Worm (Caenorhabditis elegans): ENCODE results near the gene irld-45.

Gene irld-45

DNA sequence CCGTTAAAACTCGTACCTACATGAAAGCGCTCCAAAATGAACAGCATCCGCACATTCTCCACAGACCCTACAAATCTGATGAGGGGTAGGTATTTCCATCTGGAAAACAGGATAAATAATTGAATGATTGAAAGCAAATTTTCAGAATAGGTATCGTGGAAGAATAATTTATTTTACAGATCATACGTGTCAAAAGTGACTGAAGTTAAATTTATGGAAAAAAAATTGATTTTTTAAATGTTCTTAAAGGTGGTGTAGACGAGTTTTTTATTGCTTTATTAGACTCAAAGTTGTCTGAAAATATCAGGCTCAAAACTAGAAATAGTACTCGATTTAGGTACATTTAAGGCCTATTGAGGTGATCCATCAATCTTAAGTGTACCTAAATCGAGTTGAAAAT lies 21.4 kb upstream of the irld-45 start, which contains the start of gene nhr-237:
Gene nhr-237 (minus strand): TSS at position 101 of the 400 bp plus-strand sequence.
- TF ChIP-seq nhr-179 (tag; optimal IDR thresholded peaks at IDR 0.05): no peak
- no peak for TF ChIP-seq Y67H2A.10 (GFP tag; conservative IDR thresholded peaks at IDR 0.05)
- TF ChIP-seq nhr-80 (tag; optimal IDR thresholded peaks at IDR 0.05): no peak
- TF ChIP-seq lir-1 (GFP tag; conservative IDR thresholded peaks at IDR 0.05): no peak
- no peak for TF ChIP-seq hlh-26 (GFP tag; conservative IDR thresholded peaks at IDR 0.05)
- TF ChIP-seq Y56A3A.18 (GFP tag; IDR thresholded peaks at IDR 0.05): no peak
- no peak for TF ChIP-seq tbp1 (GFP tag; optimal IDR thresholded peaks at IDR 0.05)
- no peak for TF ChIP-seq mcd-1 (GFP tag; IDR thresholded peaks at IDR 0.05)
- no peak for TF ChIP-seq ceh-91 (GFP tag; IDR thresholded peaks at IDR 0.05)
- TF ChIP-seq pha-4 (tag; optimal IDR thresholded peaks at IDR 0.05): no peak

DNA sequence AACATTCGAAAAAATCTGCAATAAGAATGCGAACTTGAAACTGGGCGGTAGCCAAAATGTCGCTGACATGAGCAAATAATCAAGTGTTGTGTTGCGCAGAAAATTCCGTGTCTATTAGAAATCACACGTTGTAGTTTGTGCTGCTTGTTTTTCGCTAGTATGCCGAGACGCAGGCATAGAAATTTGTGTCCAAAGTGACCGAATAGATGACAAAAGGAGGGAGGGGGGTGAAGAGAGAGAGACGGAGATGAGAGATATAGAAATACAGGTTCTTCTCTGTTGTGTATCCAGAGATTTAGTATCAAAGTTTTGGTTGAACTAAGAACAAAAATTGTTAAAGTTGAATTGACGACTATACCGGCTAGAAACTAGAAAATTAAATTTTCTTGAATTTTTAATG lies 20.8 kb upstream of the irld-45 start:
- 0 out of 2 replicates have a peak, but pooled peaks have one; percentile 25 for TF ChIP-seq Y53G8AR.9 (GFP tag; conservative IDR thresholded peaks at IDR 0.05)
- TF ChIP-seq cebp-2 (GFP tag; IDR thresholded peaks at IDR 0.05): no peak
- peak; percentile 40; the same call in 1 of the 2 replicates for TF ChIP-seq lin-26 (GFP tag; IDR thresholded peaks at IDR 0.05)
- TF ChIP-seq lin-40 (tag; optimal IDR thresholded peaks at IDR 0.05): peak; percentile 22

DNA sequence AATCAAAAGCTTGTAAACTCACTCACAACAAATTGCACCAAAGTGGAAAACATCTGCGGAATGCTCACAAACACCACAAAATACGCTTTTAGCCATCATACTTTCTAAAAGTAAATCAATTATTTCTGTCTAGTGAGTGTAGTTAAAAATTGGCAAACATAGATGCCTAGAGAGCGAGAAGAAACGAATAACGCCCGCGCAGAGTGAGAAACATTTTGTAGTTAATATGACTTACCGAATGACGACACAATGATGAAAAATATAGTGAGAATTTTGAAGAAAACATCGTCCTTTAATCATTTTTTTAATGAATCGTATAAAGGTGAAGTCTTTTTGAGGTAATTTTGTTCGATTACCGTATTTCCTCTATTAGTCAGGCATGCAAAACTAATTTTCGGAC lies 18.8 kb upstream of the irld-45 start, which contains the start of gene nhr-238:
Gene nhr-238 (minus strand): TSS at position 104 of the 400 bp plus-strand sequence.
- no peak for TF ChIP-seq cebp-1 (GFP tag; IDR thresholded peaks at IDR 0.05)
- TF ChIP-seq cebp-1 (tag; optimal IDR thresholded peaks at IDR 0.05): no peak
- TF ChIP-seq repo-1 (tag; optimal IDR thresholded peaks at IDR 0.05): no peak
- no peak for TF ChIP-seq sea-2 (GFP tag; IDR thresholded peaks at IDR 0.05)

DNA sequence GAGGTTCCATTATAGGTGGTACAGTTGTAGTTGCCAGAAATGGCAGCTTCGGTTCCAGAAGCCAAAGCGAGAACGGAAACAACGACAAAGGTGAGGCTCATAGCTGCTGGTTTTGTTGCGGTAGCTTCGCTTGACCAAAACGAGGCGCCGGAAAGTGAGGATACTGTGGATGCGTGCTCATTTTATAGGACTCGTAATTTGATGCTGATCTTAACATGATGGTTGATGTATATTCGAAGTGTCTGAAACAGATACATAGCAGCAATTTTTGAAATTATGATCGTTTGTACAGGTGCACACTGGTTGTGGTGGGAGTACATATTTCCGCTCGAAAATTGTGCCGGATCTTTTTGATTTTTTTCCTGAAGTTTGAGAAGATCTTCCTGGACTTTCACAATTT lies 17.0 kb upstream of the irld-45 start, which contains the start of gene Y46H3D.8:
Gene Y46H3D.8 (minus strand): TSS at position 101 of the 400 bp plus-strand sequence.
- TF ChIP-seq lsy-27 (tag; optimal IDR thresholded peaks at IDR 0.05; ENCODE audit: borderline replicate concordance, insufficient read depth): no peak
- TF ChIP-seq nhr-90 (tag; optimal IDR thresholded peaks at IDR 0.05): no peak
- no peak for TF ChIP-seq lir-1 (GFP tag; conservative IDR thresholded peaks at IDR 0.05)
- TF ChIP-seq hrde-1 (tag; optimal IDR thresholded peaks at IDR 0.05; ENCODE audit: borderline replicate concordance): no peak
- TF ChIP-seq dox-1 (GFP tag; IDR thresholded peaks at IDR 0.05): no peak
- TF ChIP-seq lin-40 (tag; optimal IDR thresholded peaks at IDR 0.05): no peak
- TF ChIP-seq egl-44 (GFP tag; IDR thresholded peaks at IDR 0.05): no peak
- no peak for TF ChIP-seq snpc-1.1 (tag; optimal IDR thresholded peaks at IDR 0.05; ENCODE audit: insufficient read depth)
- no peak for TF ChIP-seq tbp1 (GFP tag; optimal IDR thresholded peaks at IDR 0.05)

DNA sequence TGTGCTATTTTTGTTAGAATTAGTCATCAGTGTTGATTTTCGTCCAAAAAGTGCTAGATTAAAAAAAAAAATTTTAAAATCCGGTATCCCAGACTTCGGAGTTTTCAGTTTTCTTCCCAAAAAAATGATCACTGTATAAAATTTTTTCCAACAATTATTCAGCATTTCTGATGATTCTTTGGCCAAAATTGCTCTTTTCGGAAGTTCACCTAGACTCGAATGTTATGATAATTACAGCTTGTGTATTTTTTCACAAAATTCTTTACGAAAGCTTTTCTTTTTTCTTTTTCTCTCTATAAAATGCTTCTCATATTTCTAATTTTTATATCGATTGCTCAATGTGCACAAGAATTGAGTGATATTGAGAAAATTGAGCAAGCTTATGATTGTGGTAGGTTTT lies 16.4 kb upstream of the irld-45 start, which contains the start of gene irld-17:
Gene irld-17 (plus strand): TSS at position 301 of the 400 bp plus-strand sequence.
- no peak for TF ChIP-seq mel-28 (tag; optimal IDR thresholded peaks at IDR 0.05; ENCODE audit: borderline replicate concordance)
- no peak for TF ChIP-seq C06A6.2 (GFP tag; conservative IDR thresholded peaks at IDR 0.05)
- no peak for TF ChIP-seq madf-6 (GFP tag; IDR thresholded peaks at IDR 0.05)
- TF ChIP-seq efl-1 (GFP tag; optimal IDR thresholded peaks at IDR 0.05): no peak
- TF ChIP-seq lin-35 (GFP tag; optimal IDR thresholded peaks at IDR 0.05): no peak
- TF ChIP-seq C17E4.6 (GFP tag; IDR thresholded peaks at IDR 0.05): no peak
- no peak for TF ChIP-seq hlh-26 (GFP tag; conservative IDR thresholded peaks at IDR 0.05)
- no peak for TF ChIP-seq ceh-27 (GFP tag; optimal IDR thresholded peaks at IDR 0.05)
- no peak for TF ChIP-seq lag-1 (GFP tag; IDR thresholded peaks at IDR 0.05)
- TF ChIP-seq tbp1 (GFP tag; optimal IDR thresholded peaks at IDR 0.05): no peak
- no peak for TF ChIP-seq zfh-2 (GFP tag; conservative IDR thresholded peaks at IDR 0.05)
- no peak for TF ChIP-seq bed-2 (GFP tag; IDR thresholded peaks at IDR 0.05)
- TF ChIP-seq sdz-38 (tag; optimal IDR thresholded peaks at IDR 0.05): no peak
- TF ChIP-seq cebp-2 (GFP tag; IDR thresholded peaks at IDR 0.05): no peak
- TF ChIP-seq F23B12.7 (tag; optimal IDR thresholded peaks at IDR 0.05; ENCODE audit: insufficient read depth): no peak
